Fruit fly (Drosophila melanogaster) whole organism, embryonic: ENCODE results near the gene CG14818.

Source experiments
- Ada2b ChIP-seq: fragments of 200-800 bp; sonication (Bioruptor generic); IDR thresholded peaks from 2 replicates; pipeline ENCODE4 v1.3.6; 2022; ENCODE audit warnings: missing biosample characterization, missing genetic modification characterization
- Atf3 ChIP-seq: fragments of 200-800 bp; sonication (Bioruptor generic); optimal IDR thresholded peaks from 3 replicates; lab custom pipeline; 2016; ENCODE audit warnings: missing biosample characterization, missing genetic modification characterization
- B-H2 ChIP-seq: fragments of 200-800 bp; sonication (Bioruptor generic); optimal IDR thresholded peaks from 2 replicates; lab custom pipeline; 2018; ENCODE audit warnings: missing biosample characterization, mild to moderate bottlenecking, missing genetic modification characterization
- Blimp-1 ChIP-seq: fragments of 200-800 bp; sonication (Bioruptor generic); optimal IDR thresholded peaks from 3 replicates; lab custom pipeline; 2018; ENCODE audit warnings: missing biosample characterization, missing genetic modification characterization, mild to moderate bottlenecking, moderate library complexity, missing genetic modification reagents
- CG10462 ChIP-seq: fragments of 200-800 bp; sonication (Bioruptor generic); optimal IDR thresholded peaks from 2 replicates; lab custom pipeline; 2016; ENCODE audit warnings: missing biosample characterization, missing genetic modification characterization
- CG10979 ChIP-seq: fragments of 200-800 bp; sonication (Bioruptor generic); optimal IDR thresholded peaks from 2 replicates; lab custom pipeline; 2018; ENCODE audit warnings: missing biosample characterization, mild to moderate bottlenecking, missing genetic modification characterization, moderate library complexity
- CG11696 ChIP-seq: fragments of 200-800 bp; sonication (Bioruptor generic); IDR thresholded peaks from 2 replicates; pipeline ENCODE4 v1.3.6; 2022; ENCODE audit warnings: missing biosample characterization, missing genetic modification characterization
- CG12071 ChIP-seq: fragments of 200-800 bp; sonication (Bioruptor generic); optimal IDR thresholded peaks from 3 replicates; lab custom pipeline; 2018; ENCODE audit warnings: missing biosample characterization, mild to moderate bottlenecking, missing genetic modification characterization
- CG12155 ChIP-seq: fragments of 200-800 bp; sonication (Bioruptor generic); optimal IDR thresholded peaks from 3 replicates; lab custom pipeline; 2016; ENCODE audit warnings: missing biosample characterization, missing genetic modification characterization
- CG12942 ChIP-seq: fragments of 200-800 bp; sonication (Bioruptor generic); optimal IDR thresholded peaks from 3 replicates; lab custom pipeline; 2016; ENCODE audit warnings: missing biosample characterization, missing genetic modification characterization
- CG16863 ChIP-seq: fragments of 200-800 bp; sonication (Bioruptor generic); optimal IDR thresholded peaks from 3 replicates; lab custom pipeline; 2016; ENCODE audit warnings: missing biosample characterization, missing genetic modification characterization
- CG17186 ChIP-seq: fragments of 200-800 bp; sonication (Bioruptor generic); optimal IDR thresholded peaks from 3 replicates; lab custom pipeline; 2017; ENCODE audit warnings: missing biosample characterization, missing genetic modification reagents, missing genetic modification characterization
- CG2199 ChIP-seq: fragments of 200-800 bp; sonication (Bioruptor generic); IDR thresholded peaks from 3 replicates; pipeline ENCODE4 v1.3.6; 2022; ENCODE audit warnings: missing biosample characterization, missing genetic modification characterization
- CG2678 ChIP-seq: fragments of 200-800 bp; sonication (Bioruptor generic); optimal IDR thresholded peaks from 3 replicates; lab custom pipeline; 2019; ENCODE audit warnings: missing biosample characterization, mild to moderate bottlenecking, missing genetic modification characterization, moderate library complexity
- CG2875 ChIP-seq: fragments of 200-800 bp; sonication (Bioruptor generic); optimal IDR thresholded peaks from 2 replicates; lab custom pipeline; 2017; ENCODE audit warnings: missing biosample characterization, mild to moderate bottlenecking, missing genetic modification characterization, missing genetic modification reagents
- CG30431 ChIP-seq: fragments of 200-800 bp; sonication (Bioruptor generic); optimal IDR thresholded peaks from 2 replicates; lab custom pipeline; 2017; ENCODE audit warnings: missing biosample characterization, missing genetic modification characterization
- CG31365 ChIP-seq: fragments of 200-800 bp; sonication (Bioruptor generic); optimal IDR thresholded peaks from 2 replicates; lab custom pipeline; 2018; ENCODE audit warnings: missing biosample characterization, mild to moderate bottlenecking, missing genetic modification characterization
- CG31388 ChIP-seq: fragments of 200-800 bp; sonication (Bioruptor generic); optimal IDR thresholded peaks from 2 replicates; lab custom pipeline; 2016; ENCODE audit warnings: missing biosample characterization, missing genetic modification characterization
- CG31441 ChIP-seq: fragments of 200-800 bp; sonication (Bioruptor generic); IDR thresholded peaks from 2 replicates; pipeline ENCODE4 v1.3.6; 2022; ENCODE audit warnings: missing biosample characterization, missing genetic modification characterization
- CG32532 ChIP-seq: fragments of 200-800 bp; sonication (Bioruptor generic); IDR thresholded peaks from 2 replicates; pipeline ENCODE4 v1.3.6; 2022; ENCODE audit warnings: missing biosample characterization, missing genetic modification characterization
- CG4617 ChIP-seq: fragments of 200-800 bp; sonication (Bioruptor generic); optimal IDR thresholded peaks from 3 replicates; lab custom pipeline; 2016; ENCODE audit warnings: missing biosample characterization, missing genetic modification characterization, borderline replicate concordance
- CG6254 ChIP-seq: fragments of 200-800 bp; sonication (Bioruptor generic); optimal IDR thresholded peaks from 3 replicates; lab custom pipeline; 2017; ENCODE audit warnings: mild to moderate bottlenecking, missing biosample characterization, missing genetic modification reagents, missing genetic modification characterization
- CG6689 ChIP-seq: fragments of 200-800 bp; sonication (Bioruptor generic); IDR thresholded peaks from 2 replicates; pipeline ENCODE4 v1.3.6; 2022; ENCODE audit warnings: missing biosample characterization, missing genetic modification characterization
- CG6791 ChIP-seq: fragments of 200-800 bp; sonication (Bioruptor generic); IDR thresholded peaks from 3 replicates; pipeline ENCODE4 v1.3.6; 2022; ENCODE audit warnings: missing biosample characterization, missing genetic modification characterization; ENCODE audit not compliant: partially characterized antibody
- CG7372 ChIP-seq: fragments of 200-800 bp; sonication (Bioruptor generic); IDR thresholded peaks from 2 replicates; pipeline ENCODE4 v1.3.6; 2022; ENCODE audit warnings: missing biosample characterization, missing genetic modification characterization
- D ChIP-seq, 2 experiments: fragments of 200-800 bp in 1 of 2; fragments of >200 bp in 1 of 2; sonication (Bioruptor generic) in 1 of 2; optimal IDR thresholded peaks; 2 replicates in 1 of 2; 3 replicates in 1 of 2; lab custom pipeline; 2017; ENCODE audit warnings: mild to moderate bottlenecking in 1 of 2, missing biosample characterization in 1 of 2, missing genetic modification characterization in 1 of 2, missing genetic modification reagents in 1 of 2
- Deaf1 ChIP-seq: fragments of 200-800 bp; optimal IDR thresholded peaks from 3 replicates; lab custom pipeline; 2019; ENCODE audit warnings: missing biosample characterization, mild to moderate bottlenecking, missing genetic modification characterization, moderate library complexity
- Eip74EF ChIP-seq, 2 experiments: fragments of 200-800 bp in 1 of 2; fragments of >200 bp in 1 of 2; sonication (Bioruptor generic) in 1 of 2; optimal IDR thresholded peaks; 2 replicates each; lab custom pipeline; 2017 to 2019; ENCODE audit warnings: missing biosample characterization in 2 of 2, missing genetic modification characterization in 2 of 2, mild to moderate bottlenecking in 1 of 2, moderate library complexity in 1 of 2
- HLH54F ChIP-seq: fragments of 200-800 bp; sonication (Bioruptor generic); optimal IDR thresholded peaks from 3 replicates; lab custom pipeline; 2016; ENCODE audit warnings: missing biosample characterization, missing genetic modification characterization
- Lpt ChIP-seq: fragments of >200 bp; optimal IDR thresholded peaks from 2 replicates; lab custom pipeline; 2018; ENCODE audit warnings: missing biosample characterization, missing genetic modification characterization
- ac ChIP-seq: fragments of 200-800 bp; sonication (Bioruptor generic); optimal IDR thresholded peaks from 3 replicates; lab custom pipeline; 2017; ENCODE audit warnings: missing biosample characterization, mild to moderate bottlenecking, missing genetic modification characterization
- ase ChIP-seq: fragments of 200-800 bp; sonication (Bioruptor generic); IDR thresholded peaks from 3 replicates; pipeline ENCODE4 v1.3.6; 2022; ENCODE audit warnings: missing biosample characterization, missing genetic modification characterization
- bab2 ChIP-seq: fragments of 200-800 bp; sonication (Bioruptor generic); optimal IDR thresholded peaks from 2 replicates; lab custom pipeline; 2016; ENCODE audit warnings: missing biosample characterization, missing genetic modification characterization
- cas ChIP-seq: fragments of 200-800 bp; sonication (Bioruptor generic); IDR thresholded peaks from 2 replicates; pipeline ENCODE4 v1.3.6; 2022; ENCODE audit warnings: missing biosample characterization, missing genetic modification characterization
- crol ChIP-seq: fragments of 200-800 bp; sonication (Bioruptor generic); IDR thresholded peaks from 2 replicates; pipeline ENCODE4 v1.3.6; 2022; ENCODE audit warnings: missing biosample characterization, missing genetic modification characterization
- da ChIP-seq: fragments of 200-800 bp; sonication (Bioruptor generic); optimal IDR thresholded peaks from 2 replicates; lab custom pipeline; 2016; ENCODE audit warnings: missing biosample characterization, missing genetic modification characterization
- dpn ChIP-seq, 2 experiments: fragments of 200-800 bp; sonication (Bioruptor generic); optimal IDR thresholded peaks; 3 replicates each; lab custom pipeline; 2016; ENCODE audit warnings: missing biosample characterization in 2 of 2, missing genetic modification characterization in 2 of 2
- eve ChIP-seq, 2 experiments: fragments of >200 bp; optimal IDR thresholded peaks; 2 replicates each; lab custom pipeline; 2017; ENCODE audit warnings: missing biosample characterization in 2 of 2, missing genetic modification characterization in 2 of 2
- ewg ChIP-seq: fragments of 200-800 bp; sonication (Bioruptor generic); optimal IDR thresholded peaks from 3 replicates; lab custom pipeline; 2017; ENCODE audit warnings: mild to moderate bottlenecking, missing biosample characterization, missing genetic modification reagents, missing genetic modification characterization
- fd3F ChIP-seq: fragments of 200-800 bp; sonication (Bioruptor generic); optimal IDR thresholded peaks from 2 replicates; lab custom pipeline; 2018; ENCODE audit warnings: missing biosample characterization, mild to moderate bottlenecking, missing genetic modification characterization, moderate library complexity
- gfzf ChIP-seq: fragments of 200-800 bp; sonication (Bioruptor generic); optimal IDR thresholded peaks from 2 replicates; lab custom pipeline; 2016; ENCODE audit warnings: missing biosample characterization, mild to moderate bottlenecking, missing genetic modification characterization, moderate library complexity
- lilli ChIP-seq: fragments of 200-800 bp; sonication (Bioruptor generic); optimal IDR thresholded peaks from 3 replicates; lab custom pipeline; 2016; ENCODE audit warnings: missing biosample characterization, missing genetic modification characterization
- lola ChIP-seq, 3 experiments: fragments of >200 bp in 2 of 3; fragments of 200-800 bp in 1 of 3; sonication (Bioruptor generic) in 1 of 3; optimal IDR thresholded peaks; 2 replicates each; lab custom pipeline; 2017 to 2019; ENCODE audit warnings: missing biosample characterization in 3 of 3, missing genetic modification characterization in 3 of 3, mild to moderate bottlenecking in 1 of 3, moderate library complexity in 1 of 3
- p53 ChIP-seq: fragments of 200-800 bp; sonication (Bioruptor generic); optimal IDR thresholded peaks from 2 replicates; lab custom pipeline; 2016; ENCODE audit warnings: missing biosample characterization, missing genetic modification characterization
- pita ChIP-seq: fragments of 200-800 bp; sonication (Bioruptor generic); optimal IDR thresholded peaks from 2 replicates; lab custom pipeline; 2017; ENCODE audit warnings: missing biosample characterization, mild to moderate bottlenecking, missing genetic modification characterization
- psq ChIP-seq: fragments of 200-800 bp; sonication (Bioruptor generic); optimal IDR thresholded peaks from 2 replicates; lab custom pipeline; 2017; ENCODE audit warnings: missing biosample characterization, missing genetic modification characterization
- slou ChIP-seq: fragments of 200-800 bp; sonication (Bioruptor generic); optimal IDR thresholded peaks from 3 replicates; lab custom pipeline; 2016; ENCODE audit warnings: missing biosample characterization, missing genetic modification characterization
- tgo ChIP-seq: fragments of 200-800 bp; sonication (Bioruptor generic); IDR thresholded peaks from 3 replicates; pipeline ENCODE4 v1.3.6; 2022; ENCODE audit warnings: missing biosample characterization, missing genetic modification characterization
- tio ChIP-seq: fragments of 200-800 bp; sonication (Bioruptor generic); optimal IDR thresholded peaks from 2 replicates; lab custom pipeline; 2017; ENCODE audit warnings: missing biosample characterization, missing genetic modification characterization, inconsistent platforms
- twi ChIP-seq: fragments of 200-800 bp; optimal IDR thresholded peaks from 2 replicates; lab custom pipeline; 2019; ENCODE audit warnings: missing biosample characterization, mild to moderate bottlenecking, missing genetic modification characterization, moderate library complexity
- z ChIP-seq: fragments of 200-800 bp; sonication (Bioruptor generic); IDR thresholded peaks from 3 replicates; pipeline ENCODE4 v1.3.6; 2022; ENCODE audit warnings: missing biosample characterization, missing genetic modification characterization

The CG14818 gene

dm6 chrX:1858867-1859266, 20.7 kb downstream of the CG14818 start, which contains the start of gene Lamtor5 (continued):
- TF ChIP-seq cas (GFP tag; lab: Robert Waterston, UW) (peak; percentile 7; the same call in 1 of the 2 replicates), Lpt (GFP tag; lab: Kevin White, UChicago) (no peak), eve (GFP tag; optimal IDR thresholded peaks at IDR 0.05; lab: Kevin White, UChicago) (no peak), CG6254 (GFP tag; lab: Kevin White, UChicago) (no peak), bab2 (peak; percentile 35), Blimp-1 (GFP tag; lab: Kevin White, UChicago) (peak; percentile 20), CG11696 (GFP tag; lab: Robert Waterston, UW) (no peak; the same call in 1 of the 2 replicates), CG10979 (peak; percentile 30), Atf3 (GFP tag; lab: Kevin White, UChicago) (peak; percentile 16), gfzf (GFP tag; lab: Kevin White, UChicago) (peak; percentile 73), CG6689 (GFP tag; lab: Robert Waterston, UW) (no peak), CG17186 (no peak), CG12942 (no peak), p53 (no peak), CG12071 (no peak), ac (GFP tag; lab: Kevin White, UChicago) (no peak), CG12155 (GFP tag; lab: Kevin White, UChicago) (peak; percentile 20), CG16863 (GFP tag; lab: Kevin White, UChicago) (peak; percentile 29), dpn (GFP tag; optimal IDR thresholded peaks at IDR 0.05; lab: Kevin White, UChicago) (peak; percentile 38 to 44), Eip74EF (GFP tag; optimal IDR thresholded peaks at IDR 0.05; lab: Kevin White, UChicago) (no peak), lola (GFP tag; optimal IDR thresholded peaks at IDR 0.05; lab: Kevin White, UChicago) (peak in 1 of 3 experiments; percentile 21), ase (no peak), CG2199 (GFP tag; lab: Robert Waterston, UW) (no peak), CG10462 (GFP tag; lab: Kevin White, UChicago) (no peak), twi (tag; lab: Kevin White, UChicago) (no peak), CG32532 (peak; percentile 72), CG2678 (tag; lab: Kevin White, UChicago) (peak; percentile 54), HLH54F (GFP tag; lab: Kevin White, UChicago) (peak; percentile 32), slou (GFP tag; lab: Kevin White, UChicago) (peak; percentile 12), tgo (GFP tag; lab: Robert Waterston, UW) (peak; percentile 33; the same call in 1 of the 3 replicates), tio (GFP tag; lab: Kevin White, UChicago) (no peak), CG31388 (GFP tag; lab: Kevin White, UChicago) (no peak), ewg (GFP tag; lab: Kevin White, UChicago) (no peak), CG6791 (GFP tag; lab: Robert Waterston, UW) (no peak), da (GFP tag; lab: Kevin White, UChicago) (no peak), CG31365 (tag; lab: Kevin White, UChicago) (no peak), CG31441 (GFP tag; lab: Robert Waterston, UW) (peak; percentile 54), CG30431 (GFP tag; lab: Kevin White, UChicago) (no peak), Ada2b (GFP tag; lab: Robert Waterston, UW) (no peak), fd3F (GFP tag; lab: Kevin White, UChicago) (no peak), CG2875 (GFP tag; lab: Kevin White, UChicago) (no peak), pita (GFP tag; lab: Kevin White, UChicago) (no peak), CG7372 (GFP tag; lab: Robert Waterston, UW) (no peak), Deaf1 (no peak), psq (GFP tag; lab: Kevin White, UChicago) (no peak), B-H2 (peak; percentile 1), crol (GFP tag; lab: Robert Waterston, UW) (no peak), CG4617 (GFP tag; lab: Kevin White, UChicago) (peak; percentile 21), D (optimal IDR thresholded peaks at IDR 0.05; lab: Kevin White, UChicago) (no peak), D (GFP tag; optimal IDR thresholded peaks at IDR 0.05; lab: Kevin White, UChicago) (no peak), lilli (GFP tag; lab: Kevin White, UChicago) (peak; percentile 60), z (no peak)
